Worm (Caenorhabditis elegans): ENCODE results near the gene nlp-36.

The nlp-36 gene

DNA sequence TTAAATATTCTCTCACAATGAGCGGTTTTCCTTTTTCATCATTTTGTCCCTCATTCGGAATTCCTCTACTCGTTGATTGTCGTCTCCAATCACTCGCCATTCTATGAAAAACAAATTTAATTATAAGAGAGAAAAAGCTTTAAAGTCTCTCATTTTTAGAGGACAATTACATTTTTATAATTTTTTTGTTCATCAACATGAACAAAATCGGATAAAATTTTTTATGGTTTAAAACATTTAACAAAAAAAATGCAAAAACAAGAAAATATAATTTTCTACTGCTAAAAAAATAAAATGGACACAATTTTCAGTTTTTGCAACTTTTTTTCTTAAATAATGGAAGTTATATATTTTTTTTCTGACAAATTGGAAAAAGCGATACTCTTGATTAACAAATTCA lies 27.6 kb downstream of the nlp-36 start, which contains the start of gene F55H2.7:
TSS of gene F55H2.7 (minus strand) at position 101 of the 400 bp plus-strand sequence.
- TF ChIP-seq zip-11 (GFP tag; IDR thresholded peaks at IDR 0.05): no peak
- no peak for TF ChIP-seq R02D3.7 (tag; optimal IDR thresholded peaks at IDR 0.05)
- TF ChIP-seq dmd-9 (GFP tag; IDR thresholded peaks at IDR 0.05): no peak
- no peak for TF ChIP-seq daf-16 (GFP tag; optimal IDR thresholded peaks at IDR 0.05)
- TF ChIP-seq daf-16 (tag; optimal IDR thresholded peaks at IDR 0.05): peak; percentile 5
- TF ChIP-seq dpl-1 (GFP tag; optimal IDR thresholded peaks at IDR 0.05): no peak
- no peak for TF ChIP-seq mdl-1 (tag; optimal IDR thresholded peaks at IDR 0.05)
- no peak for TF ChIP-seq nhr-28 (tag; optimal IDR thresholded peaks at IDR 0.05)
- no peak for TF ChIP-seq ceh-82 (tag; optimal IDR thresholded peaks at IDR 0.05)
- TF ChIP-seq nhr-77 (tag; optimal IDR thresholded peaks at IDR 0.05): no peak

DNA sequence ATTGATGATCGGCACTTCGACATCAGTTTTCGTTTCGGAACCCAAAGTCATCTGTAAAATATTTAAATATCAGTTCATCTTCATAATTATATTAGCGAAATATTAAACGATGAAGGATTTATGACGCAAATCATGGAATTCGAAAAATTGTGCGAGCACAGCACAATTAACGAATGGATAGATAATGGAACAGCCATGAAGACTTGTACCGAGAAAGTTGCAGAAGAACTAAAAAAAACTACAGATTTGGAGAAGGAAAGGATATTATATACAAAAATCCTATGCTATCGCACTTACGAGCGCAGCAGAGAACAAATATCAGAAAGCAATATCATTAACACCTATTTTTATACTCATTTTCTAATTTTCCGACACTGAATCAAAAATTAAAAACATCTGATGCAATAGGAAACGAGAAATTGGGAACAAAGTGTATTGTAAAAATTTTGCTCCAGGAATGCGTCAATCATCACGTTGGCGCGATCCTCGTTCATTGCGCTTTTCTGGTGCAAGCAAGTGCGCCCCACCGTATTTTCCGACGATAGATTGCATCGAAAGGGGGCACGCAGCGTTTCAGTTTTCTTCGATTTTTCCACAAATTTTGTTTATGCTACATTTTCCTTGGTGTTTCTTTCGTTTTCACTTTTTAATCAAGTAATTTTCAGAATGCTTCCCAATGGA lies 33.0 kb downstream of the nlp-36 start, which contains the start of the genes clu-1 and prp-40:
TSS of gene clu-1 (minus strand) at position 51 of the 681 bp plus-strand sequence.
TSS of gene prp-40 (plus strand) at position 666 of the 681 bp plus-strand sequence.
- TF ChIP-seq mdt-29 (GFP tag; IDR thresholded peaks at IDR 0.05) (no peak), vab-7 (GFP tag; IDR thresholded peaks at IDR 0.05) (peak; percentile 43; the same call in 1 of the 2 replicates), F10B5.3 (tag; optimal IDR thresholded peaks at IDR 0.05) (peak; percentile 36), sdz-12 (GFP tag; optimal IDR thresholded peaks at IDR 0.05) (no peak), F44E2.7 (GFP tag; IDR thresholded peaks at IDR 0.05) (no peak), ceh-62 (tag; optimal IDR thresholded peaks at IDR 0.05) (no peak), ceh-44 (GFP tag; IDR thresholded peaks at IDR 0.05) (0 out of 2 replicates have a peak, but pooled peaks have one; percentile 41), nhr-102 (tag; optimal IDR thresholded peaks at IDR 0.05) (peak; percentile 63), snpc-1.2 (GFP tag; IDR thresholded peaks at IDR 0.05) (0 out of 2 replicates have a peak, but pooled peaks have one; percentile 14), hif-1 (tag; optimal IDR thresholded peaks at IDR 0.05) (peak; percentile 49 to 69), snpc-4 (tag; optimal IDR thresholded peaks at IDR 0.05) (peak; percentile 23), zfp-3 (GFP tag; conservative IDR thresholded peaks at IDR 0.05) (peak; percentile 57; the same call in 1 of the 2 replicates), skn-1 (tag; optimal IDR thresholded peaks at IDR 0.05) (no peak), Y5F2A.4 (GFP tag; optimal IDR thresholded peaks at IDR 0.05) (no peak), egl-43 (GFP tag; IDR thresholded peaks at IDR 0.05) (peak; percentile 28; the same call in 1 of the 2 replicates), nhr-28 (tag; optimal IDR thresholded peaks at IDR 0.05) (peak; percentile 64), spr-3 (GFP tag; optimal IDR thresholded peaks at IDR 0.05) (peak; percentile 27), tra-1 (GFP tag; IDR thresholded peaks at IDR 0.05) (no peak), daf-19 (GFP tag; conservative IDR thresholded peaks at IDR 0.05) (no peak), unc-62 (GFP tag; optimal IDR thresholded peaks at IDR 0.05 in 1 of 2) (peak in 1 of 2 experiments; percentile 99), unc-62 (tag; optimal IDR thresholded peaks at IDR 0.05) (no peak), Y105C5A.15 (GFP tag; IDR thresholded peaks at IDR 0.05) (no peak), dve-1 (tag; optimal IDR thresholded peaks at IDR 0.05; ENCODE audit: insufficient read depth) (peak; percentile 90), ztf-7 (tag; optimal IDR thresholded peaks at IDR 0.05) (peak; percentile 86), jun-1 (tag; optimal IDR thresholded peaks at IDR 0.05) (peak; percentile 45), unc-39 (tag; optimal IDR thresholded peaks at IDR 0.05) (no peak), ceh-20 (GFP tag; IDR thresholded peaks at IDR 0.05) (peak; percentile 52; the same call in 1 of the 2 replicates), ctbp-1 (GFP tag; IDR thresholded peaks at IDR 0.05) (peak; percentile 48; the same call in 1 of the 2 replicates), ceh-32 (tag; optimal IDR thresholded peaks at IDR 0.05; ENCODE audit: poor library complexity) (no peak), rbr-2 (tag; optimal IDR thresholded peaks at IDR 0.05) (peak; percentile 91), nhr-25 (tag; optimal IDR thresholded peaks at IDR 0.05; ENCODE audit: borderline replicate concordance, insufficient read depth) (peak; percentile 49), lim-7 (GFP tag; IDR thresholded peaks at IDR 0.05) (no peak), R02D3.7 (tag; optimal IDR thresholded peaks at IDR 0.05) (no peak), ZK337.2 (GFP tag; IDR thresholded peaks at IDR 0.05) (no peak), hlh-11 (tag; optimal IDR thresholded peaks at IDR 0.05) (peak; percentile 87), ZK546.5 (tag; optimal IDR thresholded peaks at IDR 0.05) (peak in 1 of 2 experiments; percentile 23), fkh-10 (GFP tag; optimal IDR thresholded peaks at IDR 0.05) (peak; percentile 76), attf-4 (tag; optimal IDR thresholded peaks at IDR 0.05) (no peak), nhr-48 (tag; optimal IDR thresholded peaks at IDR 0.05) (peak; percentile 40), T20F7.1 (GFP tag; optimal IDR thresholded peaks at IDR 0.05) (no peak)
